Fruit fly (Drosophila melanogaster): ENCODE results near the gene CG42337.

DNA sequence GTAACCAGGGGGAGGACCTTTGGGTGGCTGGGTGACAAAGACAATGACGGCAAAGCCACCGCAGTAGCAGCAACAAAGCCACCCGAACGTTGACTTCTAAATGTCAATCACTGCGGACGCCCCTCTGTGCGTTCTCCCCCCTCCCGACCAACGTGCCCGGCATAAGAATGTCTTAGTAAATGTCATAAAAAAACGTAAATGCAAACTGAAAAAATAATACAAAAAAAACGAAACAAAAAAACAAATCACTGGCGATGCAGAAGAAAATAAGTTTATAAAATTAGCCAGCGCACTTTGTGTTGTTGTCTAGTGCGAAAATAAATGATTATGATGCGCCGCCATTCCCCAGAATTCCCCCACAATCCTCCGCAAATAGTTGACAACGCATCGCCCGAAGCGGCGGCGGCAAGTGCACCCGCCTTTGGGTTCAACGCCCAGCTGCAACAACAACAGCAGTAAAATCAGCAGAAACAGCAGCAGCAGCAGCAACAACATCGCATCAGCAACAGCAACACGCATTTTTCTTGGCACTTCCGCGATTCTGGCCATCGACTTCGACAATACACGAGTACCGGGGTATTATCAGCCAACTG is 43.9 kb upstream of the CG42337 start:
- no peak for TF ChIP-seq ttk (optimal IDR thresholded peaks at IDR 0.05)
- no peak for TF ChIP-seq Sin3A (optimal IDR thresholded peaks at IDR 0.05)
- TF ChIP-seq Myc (optimal IDR thresholded peaks at IDR 0.05) = no peak
- TF ChIP-seq h (optimal IDR thresholded peaks at IDR 0.05) = no peak

All from Kc167 (cell line).